Fruit fly (Drosophila melanogaster): Measurements from ENCODE around the gene boil.

DNA sequence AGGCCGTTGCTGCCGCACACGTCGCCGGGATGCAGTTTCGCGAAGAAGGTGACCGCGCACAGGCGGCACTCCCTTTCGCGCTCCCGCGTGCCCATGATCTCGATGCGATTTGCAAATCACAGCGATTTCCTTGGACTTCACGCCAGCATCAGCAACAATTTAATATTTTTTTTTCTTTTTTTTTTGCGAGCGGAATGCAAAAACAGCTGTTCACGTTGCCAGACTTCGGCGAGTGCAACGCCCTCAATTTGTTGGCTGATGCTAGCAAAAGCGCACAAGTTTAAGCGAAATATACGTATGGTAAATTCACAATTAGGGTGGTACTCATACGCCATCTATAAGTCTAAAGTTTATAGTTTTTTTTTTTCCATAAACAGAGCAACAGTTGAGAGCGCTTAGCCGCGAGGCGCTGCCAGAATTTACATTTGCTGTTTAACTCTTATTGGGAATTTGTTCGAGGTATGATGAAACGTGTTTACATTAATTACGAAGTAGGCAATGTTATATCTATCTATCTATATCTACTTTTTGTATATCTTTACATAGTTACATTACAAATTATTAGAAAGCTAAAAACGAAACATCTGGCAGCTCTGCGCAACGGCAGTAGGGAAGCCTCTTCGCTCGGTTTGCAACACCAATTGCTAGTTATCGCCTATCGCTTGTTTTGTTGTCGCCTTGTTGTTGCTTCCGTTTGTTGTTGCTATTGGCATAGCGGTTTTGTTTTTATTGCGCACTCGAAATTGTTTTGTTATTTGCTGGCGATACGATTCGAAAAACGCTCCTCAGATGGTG is 43.0 kb downstream of the boil start, which contains the start of the genes CG4041 and Hgsnat:
- TF ChIP-seq Vsx2 (GFP tag; optimal IDR thresholded peaks at IDR 0.05; ENCODE audit: partially characterized antibody): no peak
- peak; percentile 26 for TF ChIP-seq fru (GFP tag; optimal IDR thresholded peaks at IDR 0.05)
- TF ChIP-seq br (GFP tag; optimal IDR thresholded peaks at IDR 0.05): peak; percentile 23
- TF ChIP-seq dmrt93B (GFP tag; optimal IDR thresholded peaks at IDR 0.05): peak; percentile 25
- TF ChIP-seq dl (GFP tag; optimal IDR thresholded peaks at IDR 0.05; ENCODE audit: insufficient read depth in 1 of 2, partially characterized antibody in 2 of 2): no peak
- TF ChIP-seq CrebA (GFP tag; optimal IDR thresholded peaks at IDR 0.05; ENCODE audit: borderline replicate concordance): no peak
- TF ChIP-seq OdsH (GFP tag; optimal IDR thresholded peaks at IDR 0.05): peak; percentile 1
- no peak for TF ChIP-seq Myc (optimal IDR thresholded peaks at IDR 0.05)
- peak; percentile 29 for TF ChIP-seq ey (GFP tag; optimal IDR thresholded peaks at IDR 0.05)
- TF ChIP-seq h (GFP tag; optimal IDR thresholded peaks at IDR 0.05): peak; percentile 29
- TF ChIP-seq Dif (GFP tag; optimal IDR thresholded peaks at IDR 0.05; ENCODE audit: partially characterized antibody): no peak
- peak; percentile 7 for TF ChIP-seq woc (GFP tag; optimal IDR thresholded peaks at IDR 0.05)

All from whole organism, wandering third instar larva.